Worm (Caenorhabditis elegans) whole organism, L4 larva: ENCODE measurements around the gene lin-2.

Source experiments
- F37D6.2 ChIP-seq: sonication (generic microtip); optimal IDR thresholded peaks from 2 replicates; lab custom pipeline; 2016; ENCODE audit warnings: mild to moderate bottlenecking, missing genetic modification characterization, missing compliant biosample characterization
- F44E2.7 ChIP-seq: fragments of 200-800 bp; sonication (Bioruptor generic); IDR thresholded peaks from 2 replicates; pipeline ENCODE4 v2.1.2; 2022; ENCODE audit warnings: missing genetic modification characterization, missing compliant biosample characterization
- F49E8.2 ChIP-seq: sonication (generic microtip); optimal IDR thresholded peaks from 2 replicates; lab custom pipeline; 2016; ENCODE audit warnings: missing compliant biosample characterization, mild to moderate bottlenecking, missing genetic modification characterization, borderline replicate concordance
- R02D3.7 ChIP-seq: fragments of 150-350 bp; sonication (generic microtip); optimal IDR thresholded peaks from 3 replicates; lab custom pipeline; 2014; ENCODE audit warnings: missing biosample characterization, missing genetic modification characterization
- T20F7.1 ChIP-seq: fragments of 200-800 bp; sonication (Bioruptor generic); optimal IDR thresholded peaks from 2 replicates; lab custom pipeline; 2018; ENCODE audit warnings: mild to moderate bottlenecking, missing genetic modification characterization, missing compliant biosample characterization
- T26A8.4 ChIP-seq: fragments of 200-800 bp; sonication (Bioruptor generic); IDR thresholded peaks from 2 replicates; pipeline ENCODE4 v1.3.6; 2022; ENCODE audit warnings: missing genetic modification characterization, missing compliant biosample characterization
- Y105C5A.15 ChIP-seq: fragments of 200-800 bp; sonication (Bioruptor generic); IDR thresholded peaks from 2 replicates; pipeline ENCODE4 v1.3.6; 2022; ENCODE audit warnings: missing genetic modification characterization, missing compliant biosample characterization
- Y48G9A.11 ChIP-seq: fragments of 200-800 bp; sonication (Bioruptor generic); IDR thresholded peaks from 2 replicates; pipeline ENCODE4 v1.3.6; 2022; ENCODE audit warnings: missing genetic modification reagents, missing genetic modification characterization, missing compliant biosample characterization
- Y5F2A.4 ChIP-seq: fragments of 200-800 bp; sonication (Bioruptor generic); optimal IDR thresholded peaks from 2 replicates; lab custom pipeline; 2018; ENCODE audit warnings: mild to moderate bottlenecking, missing genetic modification characterization, missing compliant biosample characterization
- Y75B8A.6 ChIP-seq: fragments of 200-800 bp; sonication (Bioruptor generic); IDR thresholded peaks from 2 replicates; pipeline ENCODE4 v1.3.6; 2022; ENCODE audit warnings: missing genetic modification reagents, missing genetic modification characterization, missing compliant biosample characterization
- ZK337.2 ChIP-seq: fragments of 200-800 bp; sonication (Bioruptor generic); IDR thresholded peaks from 2 replicates; pipeline ENCODE4 v1.3.6; 2022; ENCODE audit warnings: missing genetic modification reagents, missing genetic modification characterization, missing compliant biosample characterization
- ZK546.5 ChIP-seq, 2 experiments: sonication (generic microtip); optimal IDR thresholded peaks; 2 replicates each; lab custom pipeline; 2017; ENCODE audit warnings: missing biosample characterization in 2 of 2, missing genetic modification characterization in 2 of 2
- ama-1 ChIP-seq: fragments of 150-350 bp; optimal IDR thresholded peaks from 2 replicates; lab custom pipeline; 2014; ENCODE audit warnings: inconsistent platforms, mixed read lengths
- arid-1 ChIP-seq: fragments of 200-800 bp; sonication (Bioruptor generic); conservative IDR thresholded peaks from 2 replicates; pipeline ENCODE4 v1.3.6; 2022; ENCODE audit warnings: missing genetic modification reagents, missing genetic modification characterization, missing compliant biosample characterization
- ceh-32 ChIP-seq: sonication (generic microtip); optimal IDR thresholded peaks from 2 replicates; lab custom pipeline; 2016; ENCODE audit warnings: mild to moderate bottlenecking, missing genetic modification characterization, missing compliant biosample characterization; ENCODE audit not compliant: poor library complexity
- ceh-82 ChIP-seq: sonication (generic microtip); optimal IDR thresholded peaks from 2 replicates; lab custom pipeline; 2017; ENCODE audit warnings: missing biosample characterization, missing genetic modification characterization
- ctbp-1 ChIP-seq: fragments of 200-800 bp; sonication (Bioruptor generic); IDR thresholded peaks from 2 replicates; pipeline ENCODE4 v1.3.6; 2022; ENCODE audit warnings: missing genetic modification reagents, missing genetic modification characterization, missing compliant biosample characterization
- daf-8 ChIP-seq: fragments of 200-800 bp; sonication (Bioruptor generic); IDR thresholded peaks from 2 replicates; pipeline ENCODE4 v1.3.6; 2022; ENCODE audit warnings: missing genetic modification characterization, missing compliant biosample characterization
- dve-1 ChIP-seq: sonication (generic microtip); optimal IDR thresholded peaks from 2 replicates; lab custom pipeline; 2017; ENCODE audit warnings: antibody characterized with exemption, mild to moderate bottlenecking, missing genetic modification characterization, missing compliant biosample characterization; ENCODE audit not compliant: insufficient read depth
- egl-27 ChIP-seq: sonication (generic microtip); optimal IDR thresholded peaks from 3 replicates; lab custom pipeline; 2017; ENCODE audit warnings: missing biosample characterization, missing genetic modification reagents, missing genetic modification characterization
- egl-43 ChIP-seq: fragments of 200-800 bp; sonication (Bioruptor generic); IDR thresholded peaks from 2 replicates; pipeline ENCODE4 v1.3.6; 2022; ENCODE audit warnings: missing genetic modification reagents, missing genetic modification characterization, missing compliant biosample characterization
- gei-8 ChIP-seq: fragments of 200-800 bp; sonication (Bioruptor generic); optimal IDR thresholded peaks from 2 replicates; lab custom pipeline; 2018; ENCODE audit warnings: mild to moderate bottlenecking, missing genetic modification characterization, missing compliant biosample characterization
- lin-1 ChIP-seq: fragments of 200-800 bp; sonication (Bioruptor generic); IDR thresholded peaks from 2 replicates; pipeline ENCODE4 v1.3.6; 2022; ENCODE audit warnings: missing genetic modification reagents, missing genetic modification characterization, missing compliant biosample characterization
- lin-29 ChIP-seq: fragments of 200-800 bp; sonication (Bioruptor generic); IDR thresholded peaks from 2 replicates; pipeline ENCODE4 v1.3.6; 2022; ENCODE audit warnings: missing genetic modification reagents, missing genetic modification characterization, missing compliant biosample characterization
- lin-38 ChIP-seq: fragments of 200-800 bp; sonication (Bioruptor generic); IDR thresholded peaks from 2 replicates; pipeline ENCODE4 v1.3.6; 2022; ENCODE audit warnings: missing genetic modification reagents, missing genetic modification characterization, missing compliant biosample characterization
- lin-39 ChIP-seq: fragments of 150-350 bp; optimal IDR thresholded peaks from 2 replicates; lab custom pipeline; 2014; ENCODE audit warnings: missing biosample characterization, missing genetic modification reagents, missing genetic modification characterization
- lsy-2 ChIP-seq, 2 experiments: fragments of 150-350 bp in 1 of 2; sonication (generic microtip) in 1 of 2; optimal IDR thresholded peaks; 2 replicates each; lab custom pipeline; 2014 to 2017; ENCODE audit warnings: missing biosample characterization in 2 of 2, missing genetic modification characterization in 2 of 2
- madf-5 ChIP-seq, 2 experiments: fragments of 200-800 bp; sonication (Bioruptor generic); IDR thresholded peaks; 2 replicates each; pipeline ENCODE4 v1.3.6; 2022; ENCODE audit warnings: missing compliant biosample characterization in 2 of 2, missing genetic modification characterization in 2 of 2
- madf-9 ChIP-seq: fragments of 200-800 bp; sonication (Bioruptor generic); conservative IDR thresholded peaks from 2 replicates; pipeline ENCODE4 v1.3.6; 2022; ENCODE audit warnings: missing genetic modification reagents, missing genetic modification characterization, missing compliant biosample characterization
- mes-2 ChIP-seq: sonication (generic microtip); optimal IDR thresholded peaks from 2 replicates; lab custom pipeline; 2016; ENCODE audit warnings: missing genotype, mild to moderate bottlenecking, missing genetic modification characterization, missing compliant biosample characterization; ENCODE audit not compliant: poor library complexity, severe bottlenecking
- mxl-3 ChIP-seq: fragments of 200-800 bp; sonication (Bioruptor generic); optimal IDR thresholded peaks from 2 replicates; lab custom pipeline; 2018; ENCODE audit warnings: mild to moderate bottlenecking, missing genetic modification characterization, missing compliant biosample characterization
- nhr-102 ChIP-seq: sonication (generic microtip); optimal IDR thresholded peaks from 2 replicates; lab custom pipeline; 2016; ENCODE audit warnings: mild to moderate bottlenecking, missing genetic modification characterization, moderate library complexity, missing compliant biosample characterization
- nhr-11 ChIP-seq: fragments of 150-350 bp; optimal IDR thresholded peaks from 2 replicates; lab custom pipeline; 2014; ENCODE audit warnings: missing biosample characterization, missing genetic modification characterization
- nhr-111 ChIP-seq: fragments of 200-800 bp; sonication (Bioruptor generic); optimal IDR thresholded peaks from 2 replicates; lab custom pipeline; 2018; ENCODE audit warnings: mild to moderate bottlenecking, missing genetic modification characterization, missing compliant biosample characterization
- nhr-41 ChIP-seq: fragments of 200-800 bp; sonication (Bioruptor generic); IDR thresholded peaks from 2 replicates; pipeline ENCODE4 v1.3.6; 2022; ENCODE audit warnings: missing genetic modification reagents, missing genetic modification characterization, missing compliant biosample characterization
- nhr-42 ChIP-seq: fragments of 200-800 bp; sonication (Bioruptor generic); IDR thresholded peaks from 2 replicates; pipeline ENCODE4 v1.3.6; 2022; ENCODE audit warnings: missing genetic modification characterization, missing compliant biosample characterization
- nhr-6 ChIP-seq: fragments of 150-350 bp; optimal IDR thresholded peaks from 2 replicates; lab custom pipeline; 2014; ENCODE audit warnings: missing biosample characterization, missing genetic modification characterization
- nhr-77 ChIP-seq: fragments of 150-350 bp; optimal IDR thresholded peaks from 2 replicates; lab custom pipeline; 2014; ENCODE audit warnings: missing biosample characterization, missing genetic modification characterization
- pha-4 ChIP-seq, 2 experiments: fragments of 150-350 bp in 1 of 2; fragments of 200-800 bp in 1 of 2; sonication (Bioruptor generic) in 1 of 2; IDR thresholded peaks in 1 of 2; optimal IDR thresholded peaks in 1 of 2; 2 replicates each; pipeline versions ENCODE4 v1.3.6 to Lab custom; 2014 to 2022; ENCODE audit warnings: missing genetic modification characterization in 2 of 2, missing genetic modification reagents in 2 of 2, missing biosample characterization in 1 of 2, missing compliant biosample characterization in 1 of 2
- sdz-12 ChIP-seq: fragments of 200-800 bp; sonication (Bioruptor generic); optimal IDR thresholded peaks from 2 replicates; lab custom pipeline; 2018; ENCODE audit warnings: mild to moderate bottlenecking, missing genetic modification characterization, missing compliant biosample characterization
- skn-1 ChIP-seq: fragments of 150-350 bp; optimal IDR thresholded peaks from 2 replicates; lab custom pipeline; 2014; ENCODE audit warnings: missing biosample characterization, missing genetic modification characterization
- snpc-4 ChIP-seq: fragments of 150-350 bp; optimal IDR thresholded peaks from 2 replicates; lab custom pipeline; 2014; ENCODE audit warnings: missing biosample characterization, missing genetic modification characterization
- spr-1 ChIP-seq: sonication (generic microtip); optimal IDR thresholded peaks from 2 replicates; lab custom pipeline; 2016; ENCODE audit warnings: mild to moderate bottlenecking, missing genetic modification characterization, missing compliant biosample characterization
- tra-1 ChIP-seq: fragments of 200-800 bp; sonication (Bioruptor generic); IDR thresholded peaks from 2 replicates; pipeline ENCODE4 v1.3.6; 2022; ENCODE audit warnings: missing genetic modification reagents, missing genetic modification characterization, missing compliant biosample characterization
- unc-130 ChIP-seq: sonication (generic microtip); optimal IDR thresholded peaks from 2 replicates; lab custom pipeline; 2016; ENCODE audit warnings: missing genetic modification reagents, missing genetic modification characterization, missing compliant biosample characterization
- unc-62 ChIP-seq, 3 experiments: fragments of 150-350 bp in 1 of 3; sonication (generic microtip); optimal IDR thresholded peaks in 2 of 3; peaks in 1 of 3; 1 replicate in 1 of 3; 2 replicates in 2 of 3; lab custom pipeline; 2014 to 2017; ENCODE audit warnings: missing biosample characterization in 3 of 3, missing genetic modification characterization in 3 of 3, missing genetic modification reagents in 3 of 3, missing genotype in 1 of 3
- vab-7 ChIP-seq: fragments of 200-800 bp; sonication (Bioruptor generic); IDR thresholded peaks from 2 replicates; pipeline ENCODE4 v1.3.6; 2022; ENCODE audit warnings: missing genetic modification reagents, missing genetic modification characterization, missing compliant biosample characterization
- zag-1 ChIP-seq: fragments of 150-350 bp; optimal IDR thresholded peaks from 2 replicates; lab custom pipeline; 2014; ENCODE audit warnings: missing biosample characterization, missing genetic modification characterization
- zfp-3 ChIP-seq: fragments of 200-800 bp; sonication (Bioruptor generic); conservative IDR thresholded peaks from 2 replicates; pipeline ENCODE4 v1.3.6; 2022; ENCODE audit warnings: missing genetic modification reagents, missing genetic modification characterization, missing compliant biosample characterization
- ztf-7 ChIP-seq: fragments of 150-350 bp; optimal IDR thresholded peaks from 2 replicates; lab custom pipeline; 2014; ENCODE audit warnings: missing biosample characterization, missing genetic modification characterization

Gene lin-2

ce11 chrX:12367498-12367897, 46.3 kb downstream of the lin-2 start (continued):
- TF ChIP-seq daf-8 (GFP tag; lab: Robert Waterston, UW) (no peak), ceh-32 (tag; lab: Kevin White, UChicago) (no peak), lin-38 (no peak), ZK546.5 (tag; optimal IDR thresholded peaks at IDR 0.05; lab: Kevin White, UChicago) (no peak), mxl-3 (GFP tag; lab: Kevin White, UChicago) (peak; percentile 39), nhr-111 (GFP tag; lab: Kevin White, UChicago) (no peak), ztf-7 (tag; lab: Kevin White, UChicago) (peak; percentile 59), F49E8.2 (tag; lab: Kevin White, UChicago) (no peak), dve-1 (tag; lab: Kevin White, UChicago) (no peak), skn-1 (tag; lab: Kevin White, UChicago) (no peak), F37D6.2 (tag; lab: Kevin White, UChicago) (no peak), egl-43 (GFP tag; lab: Robert Waterston, UW) (peak; percentile 82), lin-39 (tag; lab: Kevin White, UChicago) (no peak), pha-4 (GFP tag; IDR thresholded peaks at IDR 0.05; lab: Robert Waterston, UW) (no peak), pha-4 (tag; optimal IDR thresholded peaks at IDR 0.05; lab: Kevin White, UChicago) (no peak), gei-8 (GFP tag; lab: Kevin White, UChicago) (peak; percentile 0), nhr-102 (tag; lab: Kevin White, UChicago) (no peak), snpc-4 (tag; lab: Kevin White, UChicago) (no peak), Y75B8A.6 (GFP tag; lab: Robert Waterston, UW) (no peak), ZK337.2 (no peak), ctbp-1 (peak; percentile 68; the same call in 1 of the 2 replicates), madf-9 (GFP tag; lab: Robert Waterston, UW) (peak; percentile 55; the same call in 1 of the 2 replicates), F44E2.7 (GFP tag; lab: Robert Waterston, UW) (no peak), Y48G9A.11 (GFP tag; lab: Robert Waterston, UW) (peak; percentile 43; the same call in 1 of the 2 replicates), ama-1 (lab: Kevin White, UChicago) (no peak), tra-1 (GFP tag; lab: Robert Waterston, UW) (peak; percentile 24; the same call in 1 of the 2 replicates), nhr-77 (tag; lab: Kevin White, UChicago) (peak; percentile 64), egl-27 (no peak), spr-1 (peak; percentile 14), nhr-6 (tag; lab: Kevin White, UChicago) (no peak), lsy-2 (tag; optimal IDR thresholded peaks at IDR 0.05; lab: Kevin White, UChicago) (no peak), sdz-12 (no peak), nhr-41 (GFP tag; lab: Robert Waterston, UW) (peak; percentile 82; the same call in 1 of the 2 replicates), nhr-11 (tag; lab: Kevin White, UChicago) (no peak), vab-7 (GFP tag; lab: Robert Waterston, UW) (peak; percentile 75), R02D3.7 (tag; lab: Kevin White, UChicago) (no peak), madf-5 (GFP tag; IDR thresholded peaks at IDR 0.05; lab: Robert Waterston, UW) (no peak), T20F7.1 (GFP tag; lab: Kevin White, UChicago) (no peak), Y105C5A.15 (GFP tag; lab: Robert Waterston, UW) (0 out of 2 replicates have a peak, but pooled peaks have one; percentile 55), T26A8.4 (GFP tag; lab: Robert Waterston, UW) (no peak; the same call in 1 of the 2 replicates), lin-29 (no peak), Y5F2A.4 (GFP tag; lab: Kevin White, UChicago) (no peak), ceh-82 (tag; lab: Kevin White, UChicago) (no peak), nhr-42 (GFP tag; lab: Robert Waterston, UW) (0 out of 2 replicates have a peak, but pooled peaks have one; percentile 41), arid-1 (peak; percentile 73), zfp-3 (no peak), unc-62 (GFP tag; optimal IDR thresholded peaks at IDR 0.05 in 1 of 2; lab: Kevin White, UChicago) (no peak), unc-62 (tag; optimal IDR thresholded peaks at IDR 0.05; lab: Kevin White, UChicago) (no peak), unc-130 (GFP tag; lab: Kevin White, UChicago) (no peak), lin-1 (GFP tag; lab: Robert Waterston, UW) (peak; percentile 53; the same call in 1 of the 2 replicates), zag-1 (tag; lab: Kevin White, UChicago) (no peak), mes-2 (tag; lab: Kevin White, UChicago) (peak; percentile 81)
